Fruit fly (Drosophila melanogaster) whole organism, embryonic: ENCODE measurements around the gene TkR86C.

Experiments
- ATbp ChIP-seq: fragments of 200-800 bp; sonication (Bioruptor generic); optimal IDR thresholded peaks from 2 replicates; lab custom pipeline; 2017; ENCODE audit warnings: missing biosample characterization, mild to moderate bottlenecking, missing genetic modification characterization, missing genetic modification reagents
- Aef1 ChIP-seq: fragments of 200-800 bp; sonication (Bioruptor generic); IDR thresholded peaks from 3 replicates; pipeline ENCODE4 v1.3.6; 2022; ENCODE audit warnings: missing biosample characterization, missing genetic modification characterization
- Atf6 ChIP-seq: fragments of 200-800 bp; sonication (Bioruptor generic); IDR thresholded peaks from 2 replicates; pipeline ENCODE4 v1.3.6; 2022; ENCODE audit warnings: missing biosample characterization, missing genetic modification characterization
- B-H2 ChIP-seq: fragments of 200-800 bp; sonication (Bioruptor generic); optimal IDR thresholded peaks from 2 replicates; lab custom pipeline; 2018; ENCODE audit warnings: missing biosample characterization, mild to moderate bottlenecking, missing genetic modification characterization
- CG10654 ChIP-seq: fragments of 200-800 bp; sonication (Bioruptor generic); optimal IDR thresholded peaks from 2 replicates; lab custom pipeline; 2016; ENCODE audit warnings: missing biosample characterization, missing genetic modification characterization
- CG10959 ChIP-seq: fragments of 200-800 bp; sonication (Bioruptor generic); IDR thresholded peaks from 2 replicates; pipeline ENCODE4 v1.3.6; 2022; ENCODE audit warnings: missing biosample characterization, missing genetic modification characterization
- CG13123 ChIP-seq: fragments of 200-800 bp; sonication (Bioruptor generic); optimal IDR thresholded peaks from 2 replicates; lab custom pipeline; 2016; ENCODE audit warnings: missing biosample characterization, missing genetic modification characterization
- CG13296 ChIP-seq: fragments of 200-800 bp; sonication (Bioruptor generic); optimal IDR thresholded peaks from 3 replicates; lab custom pipeline; 2018; ENCODE audit warnings: missing biosample characterization, mild to moderate bottlenecking, missing genetic modification characterization
- CG13894 ChIP-seq: fragments of 200-800 bp; sonication (Bioruptor generic); optimal IDR thresholded peaks from 3 replicates; lab custom pipeline; 2018; ENCODE audit warnings: missing biosample characterization, mild to moderate bottlenecking, missing genetic modification characterization, moderate library complexity
- CG1647 ChIP-seq: fragments of 200-800 bp; sonication (Bioruptor generic); optimal IDR thresholded peaks from 3 replicates; lab custom pipeline; 2016; ENCODE audit warnings: missing biosample characterization, missing genetic modification characterization
- CG16813 ChIP-seq: fragments of 200-800 bp; sonication (Bioruptor generic); IDR thresholded peaks from 3 replicates; pipeline ENCODE4 v1.3.6; 2022; ENCODE audit warnings: missing biosample characterization, missing genetic modification characterization; ENCODE audit not compliant: partially characterized antibody
- CG17612 ChIP-seq: fragments of 200-800 bp; sonication (Bioruptor generic); IDR thresholded peaks from 2 replicates; pipeline ENCODE4 v1.3.6; 2022; ENCODE audit warnings: missing biosample characterization, missing genetic modification characterization
- CG2678 ChIP-seq: fragments of 200-800 bp; sonication (Bioruptor generic); optimal IDR thresholded peaks from 3 replicates; lab custom pipeline; 2019; ENCODE audit warnings: missing biosample characterization, mild to moderate bottlenecking, missing genetic modification characterization, moderate library complexity
- CG31388 ChIP-seq: fragments of 200-800 bp; sonication (Bioruptor generic); optimal IDR thresholded peaks from 2 replicates; lab custom pipeline; 2016; ENCODE audit warnings: missing biosample characterization, missing genetic modification characterization
- CG32772 ChIP-seq: fragments of 200-800 bp; sonication (Bioruptor generic); IDR thresholded peaks from 2 replicates; pipeline ENCODE4 v1.3.6; 2022; ENCODE audit warnings: missing biosample characterization, missing genetic modification characterization
- CG4404 ChIP-seq: fragments of 200-800 bp; sonication (Bioruptor generic); IDR thresholded peaks from 2 replicates; pipeline ENCODE4 v1.3.6; 2022; ENCODE audit warnings: missing biosample characterization, missing genetic modification characterization
- CG6683 ChIP-seq: fragments of 200-800 bp; sonication (Bioruptor generic); optimal IDR thresholded peaks from 2 replicates; lab custom pipeline; 2017; ENCODE audit warnings: missing biosample characterization, mild to moderate bottlenecking, missing genetic modification characterization, missing genetic modification reagents
- CG8089 ChIP-seq: fragments of 200-800 bp; sonication (Bioruptor generic); optimal IDR thresholded peaks from 3 replicates; lab custom pipeline; 2016; ENCODE audit warnings: missing biosample characterization, missing genetic modification characterization
- Dad ChIP-seq: fragments of 200-800 bp; sonication (Bioruptor generic); optimal IDR thresholded peaks from 3 replicates; lab custom pipeline; 2016; ENCODE audit warnings: missing biosample characterization, missing genetic modification characterization
- Dip3 ChIP-seq: fragments of 200-800 bp; sonication (Bioruptor generic); optimal IDR thresholded peaks from 3 replicates; lab custom pipeline; 2016; ENCODE audit warnings: missing biosample characterization, missing genetic modification characterization
- Dref ChIP-seq: fragments of 200-800 bp; sonication (Bioruptor generic); IDR thresholded peaks from 2 replicates; pipeline ENCODE4 v1.3.6; 2022; ENCODE audit warnings: missing biosample characterization, missing genetic modification characterization
- E2f2 ChIP-seq: fragments of 200-800 bp; sonication (Bioruptor generic); IDR thresholded peaks from 2 replicates; pipeline ENCODE4 v1.3.6; 2022; ENCODE audit warnings: missing biosample characterization, missing genetic modification characterization
- Elba2 ChIP-seq: fragments of 200-800 bp; sonication (Bioruptor generic); optimal IDR thresholded peaks from 3 replicates; lab custom pipeline; 2016; ENCODE audit warnings: missing biosample characterization, missing genetic modification characterization
- Ets65A ChIP-seq: fragments of 200-800 bp; sonication (Bioruptor generic); peaks from one replicate; lab custom pipeline; 2016; ENCODE audit warnings: missing biosample characterization, missing genetic modification characterization
- H15 ChIP-seq: fragments of 200-800 bp; sonication (Bioruptor generic); IDR thresholded peaks from 3 replicates; pipeline ENCODE4 v1.3.6; 2022; ENCODE audit warnings: missing biosample characterization, missing genetic modification characterization
- Hsf ChIP-seq: fragments of 200-800 bp; sonication (Bioruptor generic); optimal IDR thresholded peaks from 3 replicates; lab custom pipeline; 2016; ENCODE audit warnings: missing biosample characterization, missing genetic modification characterization
- MBD-R2 ChIP-seq: fragments of 200-800 bp; sonication (Bioruptor generic); IDR thresholded peaks from 2 replicates; pipeline ENCODE4 v1.3.6; 2022; ENCODE audit warnings: missing biosample characterization, missing genetic modification characterization
- Med ChIP-seq: fragments of 200-800 bp; sonication (Bioruptor generic); peaks from one replicate; lab custom pipeline; 2016; ENCODE audit warnings: missing biosample characterization, missing genetic modification characterization, mild to moderate bottlenecking, inconsistent platforms, moderate library complexity
- Meics ChIP-seq: fragments of 200-800 bp; sonication (Bioruptor generic); optimal IDR thresholded peaks from 2 replicates; lab custom pipeline; 2017; ENCODE audit warnings: missing biosample characterization, mild to moderate bottlenecking, missing genetic modification characterization
- Sry-δ ChIP-seq: fragments of 200-800 bp; sonication (Bioruptor generic); optimal IDR thresholded peaks from 2 replicates; lab custom pipeline; 2016; ENCODE audit warnings: missing biosample characterization, missing genetic modification characterization
- ab ChIP-seq: fragments of 200-800 bp; sonication (Bioruptor generic); optimal IDR thresholded peaks from 2 replicates; lab custom pipeline; 2016; ENCODE audit warnings: missing biosample characterization, missing genetic modification characterization
- cato ChIP-seq: fragments of 200-800 bp; sonication (Bioruptor generic); optimal IDR thresholded peaks from 2 replicates; lab custom pipeline; 2016; ENCODE audit warnings: missing biosample characterization, missing genetic modification characterization, borderline replicate concordance
- eve ChIP-seq, 2 experiments: fragments of >200 bp; optimal IDR thresholded peaks; 2 replicates each; lab custom pipeline; 2017; ENCODE audit warnings: missing biosample characterization in 2 of 2, missing genetic modification characterization in 2 of 2
- gem ChIP-seq: fragments of 200-800 bp; sonication (Bioruptor generic); optimal IDR thresholded peaks from 2 replicates; lab custom pipeline; 2019; ENCODE audit warnings: missing biosample characterization, mild to moderate bottlenecking, missing genetic modification characterization, moderate library complexity
- h ChIP-seq: fragments of >200 bp; optimal IDR thresholded peaks from 2 replicates; lab custom pipeline; 2017
- mld ChIP-seq: fragments of 200-800 bp; sonication (Bioruptor generic); IDR thresholded peaks from 3 replicates; pipeline ENCODE4 v1.3.6; 2022; ENCODE audit warnings: missing biosample characterization, missing genetic modification characterization; ENCODE audit not compliant: partially characterized antibody
- pan ChIP-seq, 4 experiments: fragments of >200 bp in 3 of 4; fragments of 200-800 bp in 1 of 4; sonication (Bioruptor generic) in 1 of 4; optimal IDR thresholded peaks in 3 of 4; IDR thresholded peaks in 1 of 4; 2 replicates each; pipeline versions ENCODE4 v1.3.6 to Lab custom; 2017 to 2022; ENCODE audit warnings: missing biosample characterization in 2 of 4, missing genetic modification characterization in 2 of 4, mixed read lengths in 1 of 4
- repo ChIP-seq: fragments of 200-800 bp; sonication (Bioruptor generic); optimal IDR thresholded peaks from 2 replicates; lab custom pipeline; 2016; ENCODE audit warnings: missing biosample characterization, missing genetic modification characterization
- row ChIP-seq: fragments of 200-800 bp; sonication (Bioruptor generic); IDR thresholded peaks from 3 replicates; pipeline ENCODE4 v1.3.6; 2022; ENCODE audit warnings: missing biosample characterization, missing genetic modification characterization
- salm ChIP-seq: fragments of 200-800 bp; sonication (Bioruptor generic); optimal IDR thresholded peaks from 2 replicates; lab custom pipeline; 2018; ENCODE audit warnings: missing biosample characterization, mild to moderate bottlenecking, missing genetic modification characterization
- sc ChIP-seq, 3 experiments: fragments of >200 bp in 2 of 3; fragments of 200-800 bp in 1 of 3; sonication (Bioruptor generic) in 1 of 3; optimal IDR thresholded peaks; 2 replicates in 2 of 3; 3 replicates in 1 of 3; lab custom pipeline; 2017; ENCODE audit warnings: mild to moderate bottlenecking in 1 of 3, missing biosample characterization in 1 of 3, missing genetic modification characterization in 1 of 3, missing genetic modification reagents in 1 of 3
- sens ChIP-seq: fragments of 200-800 bp; sonication (Bioruptor generic); peaks from one replicate; lab custom pipeline; 2016; ENCODE audit warnings: missing biosample characterization, missing genetic modification characterization
- sim ChIP-seq: fragments of 200-800 bp; sonication (Bioruptor generic); IDR thresholded peaks from 2 replicates; pipeline ENCODE4 v1.3.6; 2022; ENCODE audit warnings: missing biosample characterization, missing genetic modification characterization
- sima ChIP-seq: fragments of 200-800 bp; sonication (Bioruptor generic); optimal IDR thresholded peaks from 2 replicates; lab custom pipeline; 2016; ENCODE audit warnings: missing biosample characterization, missing genetic modification characterization
- tup ChIP-seq: fragments of 200-800 bp; sonication (Bioruptor generic); optimal IDR thresholded peaks from 2 replicates; lab custom pipeline; 2016; ENCODE audit warnings: missing biosample characterization, mild to moderate bottlenecking, missing genetic modification characterization, moderate library complexity

Gene TkR86C

dm6 chr3R:10760966-10761855 lies 10.2 kb upstream of the TkR86C start, which contains the start of the genes MED7 and Cap-H2 (continued):
- peak; percentile 58 for TF ChIP-seq tup

- TF ChIP-seq ATbp (GFP tag; lab: Kevin White, UChicago) (peak; percentile 11), sens (GFP tag; lab: Kevin White, UChicago) (peak; percentile 55), Med (GFP tag; lab: Kevin White, UChicago) (peak; percentile 62), eve (GFP tag; optimal IDR thresholded peaks at IDR 0.05; lab: Kevin White, UChicago) (no peak), sim (GFP tag; lab: Robert Waterston, UW) (no peak), H15 (no peak), gem (tag; lab: Kevin White, UChicago) (peak; percentile 8), CG13296 (GFP tag; lab: Kevin White, UChicago) (peak; percentile 16), E2f2 (no peak)
These were observed 8.4 kb upstream of the TkR86C start, which contains the start of gene CG31272 for dm6 chr3R:10759348-10759847. Gene CG31272, minus strand, starts transcription at chr3R:10759398.

DNA sequence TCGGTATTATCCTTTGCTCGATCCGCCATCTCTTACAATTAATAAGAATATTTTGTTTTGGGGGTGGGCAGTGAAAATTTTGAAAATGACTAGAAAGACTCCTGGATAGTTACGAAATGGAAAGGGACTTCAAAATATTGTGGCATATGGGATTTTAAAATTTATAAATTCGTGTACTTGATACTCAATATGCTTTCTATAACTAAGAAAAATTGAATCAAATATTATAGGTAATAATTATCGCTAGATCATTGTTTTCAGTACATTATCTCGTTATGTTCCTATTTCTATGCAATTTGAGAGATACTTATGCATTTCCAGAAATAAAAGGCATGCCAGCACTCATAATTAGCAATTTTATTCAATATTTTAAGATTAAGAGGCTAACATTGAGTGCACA lies 4.5 kb upstream of the TkR86C start, which contains the start of gene CG14691:
TSS of gene CG14691 (minus strand) at position 101 of the 400 bp plus-strand sequence.
- TF ChIP-seq Aef1 (GFP tag; lab: Robert Waterston, UW) (no peak), CG1647 (GFP tag; lab: Kevin White, UChicago) (no peak), CG8089 (GFP tag; lab: Kevin White, UChicago) (no peak), CG10654 (no peak), CG4404 (no peak), cato (GFP tag; lab: Kevin White, UChicago) (no peak), sc (optimal IDR thresholded peaks at IDR 0.05; lab: Kevin White, UChicago) (no peak), sc (GFP tag; optimal IDR thresholded peaks at IDR 0.05; lab: Kevin White, UChicago) (no peak), Hsf (GFP tag; lab: Kevin White, UChicago) (no peak), MBD-R2 (GFP tag; lab: Robert Waterston, UW) (no peak), Elba2 (GFP tag; lab: Kevin White, UChicago) (no peak), Sry-δ (GFP tag; lab: Kevin White, UChicago) (no peak), Ets65A (no peak), mld (GFP tag; lab: Robert Waterston, UW) (no peak), sima (GFP tag; lab: Kevin White, UChicago) (no peak), Meics (GFP tag; lab: Kevin White, UChicago) (no peak)

- TF ChIP-seq B-H2 (GFP tag; lab: Kevin White, UChicago): no peak
- TF ChIP-seq h (lab: Kevin White, UChicago): no peak
- TF ChIP-seq CG13894 (tag; lab: Kevin White, UChicago): no peak
- TF ChIP-seq CG16813 (GFP tag; lab: Robert Waterston, UW): no peak
- TF ChIP-seq repo (GFP tag; lab: Kevin White, UChicago): no peak
- TF ChIP-seq CG32772 (GFP tag; lab: Robert Waterston, UW): no peak
- no peak for TF ChIP-seq CG2678 (tag; lab: Kevin White, UChicago)
- no peak; the same call in 2 of the 3 replicates for TF ChIP-seq row (GFP tag; lab: Robert Waterston, UW)
- TF ChIP-seq CG6683: no peak
- TF ChIP-seq ab (GFP tag; lab: Kevin White, UChicago): no peak
- no peak for TF ChIP-seq salm (tag; lab: Kevin White, UChicago)
- TF ChIP-seq CG10959 (GFP tag; lab: Robert Waterston, UW): no peak
- TF ChIP-seq Dip3: no peak
- no peak for TF ChIP-seq Dad (GFP tag; lab: Kevin White, UChicago)
- TF ChIP-seq CG17612 (GFP tag; lab: Robert Waterston, UW): no peak
- TF ChIP-seq CG31388 (GFP tag; lab: Kevin White, UChicago): no peak
- TF ChIP-seq CG13123 (GFP tag; lab: Kevin White, UChicago): no peak
- no peak for TF ChIP-seq Dref (GFP tag; lab: Robert Waterston, UW)
- no peak for TF ChIP-seq Atf6 (GFP tag; lab: Robert Waterston, UW)
- TF ChIP-seq pan (optimal IDR thresholded peaks at IDR 0.05; lab: Kevin White, UChicago): no peak
- peak in 1 of 2 experiments; percentile 10 for TF ChIP-seq pan (GFP tag; optimal IDR thresholded peaks at IDR 0.05 in 1 of 2, IDR thresholded peaks at IDR 0.05 in 1 of 2)
These were observed 3.4 kb downstream of the TkR86C start for dm6 chr3R:10747650-10748049.
